Worm (Caenorhabditis elegans) whole organism, late embryonic: ENCODE data around the gene C15C8.7.

ENCODE experiments used
- ama-1 ChIP-seq: fragments of 150-350 bp; optimal IDR thresholded peaks from 2 replicates; lab custom pipeline; 2014
- lin-11 ChIP-seq: fragments of 200-800 bp; sonication (Bioruptor generic); optimal IDR thresholded peaks from 2 replicates; lab custom pipeline; 2018; ENCODE audit warnings: mild to moderate bottlenecking, missing genetic modification characterization, missing compliant biosample characterization
- rnt-1 ChIP-seq: sonication (generic microtip); optimal IDR thresholded peaks from 2 replicates; lab custom pipeline; 2016; ENCODE audit warnings: missing genetic modification characterization, missing compliant biosample characterization

- TF ChIP-seq lin-11 (tag; lab: Kevin White, UChicago) (no peak), rnt-1 (tag; lab: Kevin White, UChicago) (no peak), ama-1 (lab: Kevin White, UChicago) (no peak)
Observed at ce11 chrV:12697364-12697901, 47.4 kb downstream of the C15C8.7 start, which contains the start of gene istr-1.
